Worm (Caenorhabditis elegans) whole organism, young adult: ENCODE results near the gene F36G9.13.
A peak's percentile ranks its signal among the peaks of the same experiment; 100 is the strongest.

Experiments
- B0035.1 ChIP-seq: sonication (generic microtip); optimal IDR thresholded peaks from 2 replicates; lab custom pipeline; 2016; ENCODE audit warnings: missing genetic modification characterization, mild to moderate bottlenecking, missing compliant biosample characterization, missing genotype, missing genetic modification reagents
- C06A6.2 ChIP-seq: fragments of 200-800 bp; sonication (Bioruptor generic); conservative IDR thresholded peaks from 2 replicates; pipeline ENCODE4 v1.3.6; 2022; ENCODE audit warnings: missing genetic modification characterization, missing compliant biosample characterization
- F22D6.2 ChIP-seq: sonication (generic microtip); optimal IDR thresholded peaks from 2 replicates; lab custom pipeline; 2016; ENCODE audit warnings: mild to moderate bottlenecking, missing genetic modification characterization, missing compliant biosample characterization
- F37B4.10 ChIP-seq: fragments of 200-800 bp; sonication (Bioruptor generic); IDR thresholded peaks from 2 replicates; pipeline ENCODE4 v1.3.6; 2022; ENCODE audit warnings: missing genetic modification characterization, missing compliant biosample characterization
- F52B5.7 ChIP-seq: sonication (generic microtip); optimal IDR thresholded peaks from 2 replicates; lab custom pipeline; 2016; ENCODE audit warnings: mild to moderate bottlenecking, missing genetic modification characterization, missing compliant biosample characterization
- F55B11.4 ChIP-seq: sonication (generic microtip); optimal IDR thresholded peaks from 2 replicates; lab custom pipeline; 2016; ENCODE audit warnings: missing compliant biosample characterization, missing genetic modification characterization, borderline replicate concordance; ENCODE audit not compliant: insufficient read depth
- K11D2.4 ChIP-seq: fragments of 200-800 bp; sonication (Bioruptor generic); IDR thresholded peaks from 2 replicates; pipeline ENCODE4 v1.3.6; 2022; ENCODE audit warnings: missing genetic modification reagents, missing genetic modification characterization, missing compliant biosample characterization
- Y67H2A.10 ChIP-seq: fragments of 200-800 bp; sonication (Bioruptor generic); conservative IDR thresholded peaks from 2 replicates; pipeline ENCODE4 v1.3.6; 2022; ENCODE audit warnings: missing genetic modification reagents, missing genetic modification characterization, missing compliant biosample characterization
- ZK185.1 ChIP-seq: sonication (generic microtip); optimal IDR thresholded peaks from 2 replicates; lab custom pipeline; 2016; ENCODE audit warnings: mild to moderate bottlenecking, missing genetic modification characterization, missing compliant biosample characterization; ENCODE audit not compliant: poor library complexity, severe bottlenecking
- aptf-2 ChIP-seq: fragments of 200-800 bp; sonication (Bioruptor generic); conservative IDR thresholded peaks from 2 replicates; pipeline ENCODE4 v1.3.6; 2022; ENCODE audit warnings: missing genetic modification reagents, missing genetic modification characterization, missing compliant biosample characterization
- attf-5 ChIP-seq: fragments of 200-800 bp; sonication (Bioruptor generic); optimal IDR thresholded peaks from 2 replicates; lab custom pipeline; 2018; ENCODE audit warnings: mild to moderate bottlenecking, missing genetic modification characterization, missing compliant biosample characterization
- ceh-100 ChIP-seq: fragments of 200-800 bp; sonication (Bioruptor generic); IDR thresholded peaks from 2 replicates; pipeline ENCODE4 v1.3.6; 2022; ENCODE audit warnings: missing genetic modification reagents, missing genetic modification characterization, missing compliant biosample characterization
- ceh-27 ChIP-seq: fragments of 200-800 bp; sonication (Bioruptor generic); optimal IDR thresholded peaks from 2 replicates; lab custom pipeline; 2018; ENCODE audit warnings: mild to moderate bottlenecking, missing genetic modification characterization, moderate library complexity, missing compliant biosample characterization
- ceh-79 ChIP-seq: sonication (generic microtip); optimal IDR thresholded peaks from 2 replicates; lab custom pipeline; 2017; ENCODE audit warnings: mild to moderate bottlenecking, missing genetic modification characterization, missing compliant biosample characterization
- die-1 ChIP-seq: sonication (generic microtip); optimal IDR thresholded peaks from 2 replicates; lab custom pipeline; 2016; ENCODE audit warnings: missing genotype, mild to moderate bottlenecking, missing genetic modification characterization, missing compliant biosample characterization
- dox-1 ChIP-seq: fragments of 200-800 bp; sonication (Bioruptor generic); IDR thresholded peaks from 2 replicates; pipeline ENCODE4 v1.3.6; 2022; ENCODE audit warnings: missing genetic modification reagents, missing genetic modification characterization, missing compliant biosample characterization
- dpl-1 ChIP-seq: fragments of 150-350 bp; optimal IDR thresholded peaks from 2 replicates; lab custom pipeline; 2014; ENCODE audit warnings: missing biosample characterization, missing genetic modification reagents, missing genetic modification characterization
- efl-1 ChIP-seq: fragments of 150-350 bp; optimal IDR thresholded peaks from 2 replicates; lab custom pipeline; 2014; ENCODE audit warnings: missing biosample characterization, missing genetic modification reagents, missing genetic modification characterization
- egl-44 ChIP-seq: fragments of 200-800 bp; sonication (Bioruptor generic); IDR thresholded peaks from 2 replicates; pipeline ENCODE4 v1.3.6; 2022; ENCODE audit warnings: missing genetic modification reagents, missing genetic modification characterization, missing compliant biosample characterization
- ets-4 ChIP-seq: fragments of 200-800 bp; sonication (Bioruptor generic); optimal IDR thresholded peaks from 2 replicates; lab custom pipeline; 2018; ENCODE audit warnings: mild to moderate bottlenecking, missing genetic modification characterization, missing compliant biosample characterization
- him-1 ChIP-seq: sonication (generic microtip); optimal IDR thresholded peaks from 2 replicates; lab custom pipeline; 2016; ENCODE audit warnings: missing genotype, missing genetic modification reagents, missing genetic modification characterization, missing compliant biosample characterization
- hlh-12 ChIP-seq: sonication (generic microtip); optimal IDR thresholded peaks from 2 replicates; lab custom pipeline; 2016; ENCODE audit warnings: missing genetic modification characterization, missing compliant biosample characterization
- hlh-26 ChIP-seq: fragments of 200-800 bp; sonication (Bioruptor generic); conservative IDR thresholded peaks from 2 replicates; pipeline ENCODE4 v1.3.6; 2022; ENCODE audit warnings: missing genetic modification reagents, missing genetic modification characterization, missing compliant biosample characterization
- hrde-1 ChIP-seq: sonication (generic microtip); optimal IDR thresholded peaks from 2 replicates; lab custom pipeline; 2016; ENCODE audit warnings: missing genetic modification characterization, mild to moderate bottlenecking, missing compliant biosample characterization, moderate library complexity, missing genotype, missing genetic modification reagents, borderline replicate concordance
- let-526 ChIP-seq: fragments of 200-800 bp; sonication (Bioruptor generic); IDR thresholded peaks from 2 replicates; pipeline ENCODE4 v1.3.6; 2022; ENCODE audit warnings: missing genetic modification reagents, missing genetic modification characterization, missing compliant biosample characterization
- lin-40 ChIP-seq: sonication (generic microtip); optimal IDR thresholded peaks from 2 replicates; lab custom pipeline; 2016; ENCODE audit warnings: missing genetic modification characterization, mild to moderate bottlenecking, missing compliant biosample characterization, missing genotype, missing genetic modification reagents
- lin-54 ChIP-seq: fragments of 200-800 bp; sonication (Bioruptor generic); optimal IDR thresholded peaks from 2 replicates; lab custom pipeline; 2018; ENCODE audit warnings: mild to moderate bottlenecking, missing genetic modification characterization, missing compliant biosample characterization
- lsl-1 ChIP-seq: fragments of 200-800 bp; sonication (Bioruptor generic); optimal IDR thresholded peaks from 2 replicates; lab custom pipeline; 2018; ENCODE audit warnings: mild to moderate bottlenecking, missing genetic modification characterization, moderate library complexity, missing compliant biosample characterization
- madf-3 ChIP-seq: fragments of 200-800 bp; sonication (Bioruptor generic); IDR thresholded peaks from 2 replicates; pipeline ENCODE4 v1.3.6; 2022; ENCODE audit warnings: missing genetic modification reagents, missing genetic modification characterization, missing compliant biosample characterization
- mel-28 ChIP-seq: sonication (generic microtip); optimal IDR thresholded peaks from 2 replicates; lab custom pipeline; 2016; ENCODE audit warnings: borderline replicate concordance, mild to moderate bottlenecking, missing genetic modification characterization, missing compliant biosample characterization
- mes-4 ChIP-seq: sonication (generic microtip); optimal IDR thresholded peaks from 2 replicates; lab custom pipeline; 2016; ENCODE audit warnings: missing genotype, missing genetic modification characterization, missing compliant biosample characterization
- nfya-1 ChIP-seq: sonication (generic microtip); optimal IDR thresholded peaks from 2 replicates; lab custom pipeline; 2017; ENCODE audit warnings: antibody characterized with exemption, missing compliant biosample characterization, missing genetic modification characterization, borderline replicate concordance; ENCODE audit not compliant: insufficient read depth
- nhr-120 ChIP-seq: fragments of 200-800 bp; sonication (Bioruptor generic); IDR thresholded peaks from 2 replicates; pipeline ENCODE4 v1.3.6; 2022; ENCODE audit warnings: missing genetic modification characterization, missing compliant biosample characterization
- nhr-179 ChIP-seq: sonication (generic microtip); optimal IDR thresholded peaks from 2 replicates; lab custom pipeline; 2016; ENCODE audit warnings: mild to moderate bottlenecking, missing genetic modification characterization, missing compliant biosample characterization
- nhr-90 ChIP-seq: sonication (generic microtip); optimal IDR thresholded peaks from 2 replicates; lab custom pipeline; 2016; ENCODE audit warnings: missing genotype, mild to moderate bottlenecking, missing genetic modification characterization, missing compliant biosample characterization
- pbrm-1 ChIP-seq: fragments of 200-800 bp; sonication (Bioruptor generic); IDR thresholded peaks from 2 replicates; pipeline ENCODE4 v1.3.6; 2022; ENCODE audit warnings: missing genetic modification reagents, missing genetic modification characterization, missing compliant biosample characterization
- pha-4 ChIP-seq: fragments of 150-350 bp; sonication (generic microtip); optimal IDR thresholded peaks from 2 replicates; lab custom pipeline; 2014; ENCODE audit warnings: missing biosample characterization, missing genetic modification reagents, missing genetic modification characterization
- repo-1 ChIP-seq: sonication (generic microtip); optimal IDR thresholded peaks from 2 replicates; lab custom pipeline; 2017; ENCODE audit warnings: mild to moderate bottlenecking, missing genetic modification characterization, missing compliant biosample characterization
- snpc-1.3 ChIP-seq: sonication (generic microtip); optimal IDR thresholded peaks from 2 replicates; lab custom pipeline; 2017; ENCODE audit warnings: missing genetic modification characterization, mild to moderate bottlenecking, missing compliant biosample characterization, antibody characterized with exemption, moderate library complexity, missing genotype, missing genetic modification reagents; ENCODE audit not compliant: insufficient read depth
- snpc-4 ChIP-seq, 5 experiments: fragments of 150-350 bp in 1 of 5; sonication (generic microtip) in 4 of 5; optimal IDR thresholded peaks; 2 replicates each; lab custom pipeline; 2014 to 2018; ENCODE audit warnings: missing genetic modification characterization in 5 of 5, missing biosample characterization in 3 of 5, antibody characterized with exemption in 2 of 5, mild to moderate bottlenecking in 2 of 5, missing compliant biosample characterization in 2 of 5, missing genotype in 2 of 5, moderate library complexity in 2 of 5, missing genetic modification reagents in 1 of 5
- somi-1 ChIP-seq: fragments of 200-800 bp; sonication (Bioruptor generic); optimal IDR thresholded peaks from 2 replicates; lab custom pipeline; 2018; ENCODE audit warnings: mild to moderate bottlenecking, missing genetic modification characterization, missing compliant biosample characterization
- sptf-2 ChIP-seq: fragments of 200-800 bp; sonication (Bioruptor generic); optimal IDR thresholded peaks from 2 replicates; lab custom pipeline; 2018; ENCODE audit warnings: mild to moderate bottlenecking, missing genetic modification characterization, missing compliant biosample characterization
- tbx-9 ChIP-seq: sonication (generic microtip); optimal IDR thresholded peaks from 2 replicates; lab custom pipeline; 2016; ENCODE audit warnings: borderline replicate concordance, missing genetic modification characterization, inconsistent platforms, missing compliant biosample characterization
- xnd-1 ChIP-seq: sonication (generic microtip); optimal IDR thresholded peaks from 2 replicates; lab custom pipeline; 2016; ENCODE audit warnings: missing genotype, missing genetic modification reagents, missing genetic modification characterization, missing compliant biosample characterization
- zfh-2 ChIP-seq: fragments of 200-800 bp; sonication (Bioruptor generic); conservative IDR thresholded peaks from 2 replicates; pipeline ENCODE4 v1.3.6; 2022; ENCODE audit warnings: missing genetic modification reagents, missing genetic modification characterization, missing compliant biosample characterization
- ztf-22 ChIP-seq: fragments of 200-800 bp; sonication (Bioruptor generic); optimal IDR thresholded peaks from 2 replicates; lab custom pipeline; 2018; ENCODE audit warnings: mild to moderate bottlenecking, missing genetic modification characterization, moderate library complexity, missing compliant biosample characterization

F36G9.13 gene

DNA sequence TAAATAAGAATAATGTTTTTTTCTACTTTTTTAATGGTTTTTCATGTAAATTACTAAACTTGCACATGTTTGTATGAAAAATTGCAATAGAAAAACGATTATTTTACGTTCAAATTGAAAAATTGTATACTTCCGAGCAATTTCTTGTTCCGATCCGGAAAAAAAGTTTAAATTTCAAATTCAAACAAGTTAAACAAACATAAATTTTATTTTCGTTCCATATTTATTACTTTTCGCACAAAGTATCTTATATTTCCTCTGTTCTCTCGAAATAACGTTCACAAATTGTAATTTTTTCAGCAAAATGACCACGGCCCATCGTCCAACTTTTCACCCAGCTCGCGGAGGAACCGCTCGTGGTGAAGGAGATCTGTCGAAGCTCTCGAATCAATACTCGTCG lies 40.0 kb downstream of the F36G9.13 start, which contains the start of gene cwc-15:
Gene cwc-15 (plus strand): TSS at position 301 of the 400 bp plus-strand sequence.
- TF ChIP-seq let-526 (GFP tag; lab: Robert Waterston, UW) (no peak), repo-1 (tag; lab: Kevin White, UChicago) (no peak), ZK185.1 (no peak), ets-4 (no peak), C06A6.2 (GFP tag; lab: Robert Waterston, UW) (no peak), lin-40 (tag; lab: Kevin White, UChicago) (no peak), F22D6.2 (tag; lab: Kevin White, UChicago) (no peak), him-1 (no peak), lsl-1 (no peak), die-1 (tag; lab: Kevin White, UChicago) (no peak), sptf-2 (no peak), F55B11.4 (tag; lab: Kevin White, UChicago) (no peak), ztf-22 (GFP tag; lab: Kevin White, UChicago) (no peak), snpc-1.3 (no peak), pbrm-1 (GFP tag; lab: Robert Waterston, UW) (no peak)

DNA sequence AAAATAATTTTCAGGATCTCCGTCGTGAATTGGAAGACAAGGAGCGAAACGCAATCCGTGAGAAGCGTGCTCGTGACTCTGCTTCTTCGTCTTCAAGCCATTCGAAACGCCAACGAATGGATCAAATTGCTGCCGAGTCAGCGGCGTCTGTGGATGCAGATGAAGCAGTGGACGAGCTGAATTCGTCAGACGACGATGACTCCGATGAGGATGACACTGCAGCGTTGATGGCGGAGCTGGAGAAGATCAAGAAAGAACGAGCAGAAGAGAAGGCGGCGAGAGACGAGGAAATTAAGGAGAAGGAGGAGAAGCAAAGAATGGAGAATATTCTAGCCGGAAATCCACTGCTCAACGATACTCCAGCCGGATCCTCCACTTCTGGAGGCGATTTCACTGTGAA lies 40.5 kb downstream of the F36G9.13 start:
- TF ChIP-seq zfh-2 (peak; percentile 79), nhr-90 (tag; lab: Kevin White, UChicago) (no peak)

DNA sequence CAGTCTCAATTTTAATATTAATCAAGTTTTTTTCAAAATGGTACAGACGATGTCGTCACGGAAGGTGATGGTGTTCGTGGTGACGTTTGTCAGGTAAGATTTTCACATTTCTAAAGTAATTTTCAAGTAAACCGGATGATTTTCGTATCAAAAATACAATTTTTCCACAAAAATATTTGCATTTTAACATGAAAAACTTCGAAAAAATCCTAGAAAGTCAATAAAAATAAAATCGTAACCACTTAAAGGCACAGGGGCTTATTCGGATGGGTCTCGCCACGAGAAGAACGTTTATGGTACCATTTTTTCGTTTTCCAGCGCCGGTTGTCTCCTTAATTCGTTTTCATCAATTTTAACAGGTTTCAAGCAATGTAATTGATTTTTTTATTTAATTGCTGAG lies 41.2 kb downstream of the F36G9.13 start, which contains the start of gene T10C6.6:
Gene T10C6.6 (plus strand): TSS at position 27 of the 400 bp plus-strand sequence.
- TF ChIP-seq pha-4 (tag; lab: Kevin White, UChicago) (no peak), hrde-1 (tag; lab: Kevin White, UChicago) (no peak), hlh-26 (GFP tag; lab: Robert Waterston, UW) (no peak), B0035.1 (no peak), egl-44 (GFP tag; lab: Robert Waterston, UW) (no peak), madf-3 (GFP tag; lab: Robert Waterston, UW) (no peak), dox-1 (GFP tag; lab: Robert Waterston, UW) (no peak), C06A6.2 (GFP tag; lab: Robert Waterston, UW) (no peak), dpl-1 (no peak), efl-1 (GFP tag; lab: Kevin White, UChicago) (no peak), ets-4 (no peak), nfya-1 (tag; lab: Kevin White, UChicago) (no peak), mes-4 (no peak), xnd-1 (tag; lab: Kevin White, UChicago) (peak; percentile 79), mel-28 (no peak), nhr-120 (GFP tag; lab: Robert Waterston, UW) (no peak), somi-1 (GFP tag; lab: Kevin White, UChicago) (no peak), nhr-179 (no peak), K11D2.4 (GFP tag; lab: Robert Waterston, UW) (no peak), lin-54 (GFP tag; lab: Kevin White, UChicago) (no peak), ztf-22 (GFP tag; lab: Kevin White, UChicago) (no peak), F37B4.10 (GFP tag; lab: Robert Waterston, UW) (no peak), tbx-9 (tag; lab: Kevin White, UChicago) (no peak), aptf-2 (no peak), F52B5.7 (tag; lab: Kevin White, UChicago) (no peak), Y67H2A.10 (GFP tag; lab: Robert Waterston, UW) (no peak), attf-5 (no peak), ceh-100 (GFP tag; lab: Robert Waterston, UW) (no peak), hlh-12 (no peak), ceh-79 (tag; lab: Kevin White, UChicago) (peak; percentile 38), snpc-4 (GFP tag; optimal IDR thresholded peaks at IDR 0.05; lab: Kevin White, UChicago) (no peak), snpc-4 (tag; optimal IDR thresholded peaks at IDR 0.05; lab: Kevin White, UChicago) (peak in 2 of 4 experiments; percentile 24 to 35), ceh-27 (GFP tag; lab: Kevin White, UChicago) (no peak)
